Fruit fly (Drosophila melanogaster) whole organism, embryonic: ENCODE data around the gene yellow-b.
A peak's percentile ranks its signal among the peaks of the same experiment; 100 is the strongest.

Experiments
- Blimp-1 ChIP-seq: fragments of 200-800 bp; sonication (Bioruptor generic); optimal IDR thresholded peaks from 3 replicates; lab custom pipeline; 2018; ENCODE audit warnings: missing biosample characterization, missing genetic modification characterization, mild to moderate bottlenecking, moderate library complexity, missing genetic modification reagents
- BtbVII ChIP-seq: fragments of 200-800 bp; sonication (Bioruptor generic); optimal IDR thresholded peaks from 3 replicates; lab custom pipeline; 2017; ENCODE audit warnings: missing biosample characterization, mild to moderate bottlenecking, missing genetic modification characterization
- CG10147 ChIP-seq: fragments of 200-800 bp; sonication (Bioruptor generic); optimal IDR thresholded peaks from 2 replicates; lab custom pipeline; 2019; ENCODE audit warnings: missing biosample characterization, mild to moderate bottlenecking, missing genetic modification characterization, moderate library complexity
- CG10462 ChIP-seq: fragments of 200-800 bp; sonication (Bioruptor generic); optimal IDR thresholded peaks from 2 replicates; lab custom pipeline; 2016; ENCODE audit warnings: missing biosample characterization, missing genetic modification characterization
- CG12236 ChIP-seq: fragments of 200-800 bp; sonication (Bioruptor generic); optimal IDR thresholded peaks from 2 replicates; lab custom pipeline; 2016; ENCODE audit warnings: missing biosample characterization, missing genetic modification characterization
- CG15479 ChIP-seq: fragments of 200-800 bp; sonication (Bioruptor generic); optimal IDR thresholded peaks from 3 replicates; lab custom pipeline; 2019; ENCODE audit warnings: missing biosample characterization, mild to moderate bottlenecking, missing genetic modification characterization, moderate library complexity
- CG1602 ChIP-seq: fragments of 200-800 bp; sonication (Bioruptor generic); optimal IDR thresholded peaks from 3 replicates; lab custom pipeline; 2016; ENCODE audit warnings: missing biosample characterization, missing genetic modification characterization
- CG17802 ChIP-seq: fragments of 200-800 bp; sonication (Bioruptor generic); optimal IDR thresholded peaks from 2 replicates; lab custom pipeline; 2018; ENCODE audit warnings: missing biosample characterization, mild to moderate bottlenecking, missing genetic modification characterization, moderate library complexity
- CG30403 ChIP-seq: fragments of 200-800 bp; sonication (Bioruptor generic); optimal IDR thresholded peaks from 3 replicates; lab custom pipeline; 2016; ENCODE audit warnings: missing biosample characterization, missing genetic modification characterization
- CG31224 ChIP-seq: fragments of 200-800 bp; sonication (Bioruptor generic); IDR thresholded peaks from 2 replicates; pipeline ENCODE4 v1.3.6; 2022; ENCODE audit warnings: missing biosample characterization, missing genetic modification characterization
- CG3163 ChIP-seq: fragments of 200-800 bp; sonication (Bioruptor generic); optimal IDR thresholded peaks from 3 replicates; lab custom pipeline; 2016; ENCODE audit warnings: missing biosample characterization, missing genetic modification characterization
- CG7745 ChIP-seq: fragments of 200-800 bp; sonication (Bioruptor generic); optimal IDR thresholded peaks from 2 replicates; lab custom pipeline; 2018; ENCODE audit warnings: missing biosample characterization, mild to moderate bottlenecking, missing genetic modification characterization, moderate library complexity
- CG8924 ChIP-seq: fragments of 200-800 bp; optimal IDR thresholded peaks from 3 replicates; lab custom pipeline; 2019; ENCODE audit warnings: missing biosample characterization, mild to moderate bottlenecking, missing genetic modification characterization, moderate library complexity
- CG9215 ChIP-seq: fragments of 200-800 bp; sonication (Bioruptor generic); IDR thresholded peaks from 2 replicates; pipeline ENCODE4 v1.3.6; 2022; ENCODE audit warnings: missing biosample characterization, missing genetic modification characterization
- CkIIα-i1 ChIP-seq: fragments of 200-800 bp; sonication (Bioruptor generic); IDR thresholded peaks from 2 replicates; pipeline ENCODE4 v1.3.6; 2022; ENCODE audit warnings: missing biosample characterization, missing genetic modification characterization
- Dip3 ChIP-seq: fragments of 200-800 bp; sonication (Bioruptor generic); optimal IDR thresholded peaks from 3 replicates; lab custom pipeline; 2016; ENCODE audit warnings: missing biosample characterization, missing genetic modification characterization
- Elba2 ChIP-seq: fragments of 200-800 bp; sonication (Bioruptor generic); optimal IDR thresholded peaks from 3 replicates; lab custom pipeline; 2016; ENCODE audit warnings: missing biosample characterization, missing genetic modification characterization
- Gug ChIP-seq: fragments of 200-800 bp; sonication (Bioruptor generic); IDR thresholded peaks from 4 replicates; pipeline ENCODE4 v1.3.6; 2022; ENCODE audit warnings: missing biosample characterization, missing genetic modification characterization
- HHEX ChIP-seq: fragments of 200-800 bp; sonication (Bioruptor generic); optimal IDR thresholded peaks from 3 replicates; lab custom pipeline; 2017; ENCODE audit warnings: missing biosample characterization, mild to moderate bottlenecking, missing genetic modification characterization, missing genetic modification reagents
- HLH3B ChIP-seq: fragments of 200-800 bp; sonication (Bioruptor generic); IDR thresholded peaks from 2 replicates; pipeline ENCODE4 v1.3.6; 2022; ENCODE audit warnings: missing biosample characterization, missing genetic modification characterization
- Hmr ChIP-seq: fragments of 200-800 bp; sonication (Bioruptor generic); optimal IDR thresholded peaks from 3 replicates; lab custom pipeline; 2017; ENCODE audit warnings: mild to moderate bottlenecking, missing biosample characterization, missing genetic modification reagents, missing genetic modification characterization
- Hr51 ChIP-seq, 2 experiments: fragments of 200-800 bp; sonication (Bioruptor generic); optimal IDR thresholded peaks; 2 replicates in 1 of 2; 3 replicates in 1 of 2; lab custom pipeline; 2016 to 2018; ENCODE audit warnings: missing biosample characterization in 2 of 2, missing genetic modification characterization in 2 of 2, mild to moderate bottlenecking in 1 of 2, moderate library complexity in 1 of 2
- Kr ChIP-seq: fragments of 200-800 bp; sonication (Bioruptor generic); optimal IDR thresholded peaks from 2 replicates; lab custom pipeline; 2017; ENCODE audit warnings: missing biosample characterization, mild to moderate bottlenecking, missing genetic modification characterization
- Max ChIP-seq: fragments of 200-800 bp; sonication (Bioruptor generic); optimal IDR thresholded peaks from 2 replicates; lab custom pipeline; 2016; ENCODE audit warnings: missing biosample characterization, mild to moderate bottlenecking, missing genetic modification characterization
- Meics ChIP-seq: fragments of 200-800 bp; sonication (Bioruptor generic); optimal IDR thresholded peaks from 2 replicates; lab custom pipeline; 2017; ENCODE audit warnings: missing biosample characterization, mild to moderate bottlenecking, missing genetic modification characterization
- NC2β ChIP-seq: fragments of 200-800 bp; sonication (Bioruptor generic); optimal IDR thresholded peaks from 2 replicates; lab custom pipeline; 2016; ENCODE audit warnings: missing biosample characterization, missing genetic modification characterization
- Ptx1 ChIP-seq: fragments of 200-800 bp; sonication (Bioruptor generic); IDR thresholded peaks from 2 replicates; pipeline ENCODE4 v1.3.6; 2022; ENCODE audit warnings: missing biosample characterization, missing genetic modification characterization
- Spps ChIP-seq: fragments of 200-800 bp; sonication (Bioruptor generic); optimal IDR thresholded peaks from 2 replicates; lab custom pipeline; 2018; ENCODE audit warnings: missing biosample characterization, mild to moderate bottlenecking, missing genetic modification characterization
- Sry-β ChIP-seq: fragments of 200-800 bp; sonication (Bioruptor generic); optimal IDR thresholded peaks from 2 replicates; lab custom pipeline; 2018; ENCODE audit warnings: missing biosample characterization, mild to moderate bottlenecking, missing genetic modification characterization, moderate library complexity
- Xrp1 ChIP-seq: fragments of 200-800 bp; sonication (Bioruptor generic); IDR thresholded peaks from 2 replicates; pipeline ENCODE4 v1.3.6; 2022; ENCODE audit warnings: missing biosample characterization, missing genetic modification characterization
- al ChIP-seq: fragments of 200-800 bp; sonication (Bioruptor generic); IDR thresholded peaks from 2 replicates; pipeline ENCODE4 v1.3.6; 2022; ENCODE audit warnings: missing biosample characterization, missing genetic modification characterization
- aop ChIP-seq: fragments of 200-800 bp; sonication (Bioruptor generic); IDR thresholded peaks from 2 replicates; pipeline ENCODE4 v1.3.6; 2022; ENCODE audit warnings: missing biosample characterization, missing genetic modification characterization
- ap ChIP-seq: fragments of 200-800 bp; sonication (Bioruptor generic); IDR thresholded peaks from 2 replicates; pipeline ENCODE4 v1.3.6; 2022; ENCODE audit warnings: missing biosample characterization, missing genetic modification characterization
- az2 ChIP-seq: fragments of 200-800 bp; sonication (Bioruptor generic); optimal IDR thresholded peaks from 3 replicates; lab custom pipeline; 2016; ENCODE audit warnings: missing biosample characterization, missing genetic modification characterization
- bbx ChIP-seq: fragments of 200-800 bp; sonication (Bioruptor generic); IDR thresholded peaks from 2 replicates; pipeline ENCODE4 v1.3.6; 2022; ENCODE audit warnings: missing biosample characterization, missing genetic modification characterization; ENCODE audit not compliant: partially characterized antibody
- br ChIP-seq: fragments of >200 bp; optimal IDR thresholded peaks from 2 replicates; lab custom pipeline; 2017
- chif ChIP-seq, 2 experiments: fragments of 200-800 bp; sonication (Bioruptor generic); optimal IDR thresholded peaks; 3 replicates each; lab custom pipeline; 2016; ENCODE audit warnings: missing biosample characterization in 2 of 2, missing genetic modification characterization in 2 of 2
- chm ChIP-seq: fragments of 200-800 bp; sonication (Bioruptor generic); IDR thresholded peaks from 2 replicates; pipeline ENCODE4 v1.3.6; 2022; ENCODE audit warnings: missing biosample characterization, missing genetic modification characterization
- esg ChIP-seq: fragments of 200-800 bp; sonication (Bioruptor generic); conservative IDR thresholded peaks from 2 replicates; pipeline ENCODE4 v1.3.6; 2022; ENCODE audit warnings: missing biosample characterization, missing genetic modification characterization
- fd64A ChIP-seq: fragments of 200-800 bp; sonication (Bioruptor generic); optimal IDR thresholded peaks from 3 replicates; lab custom pipeline; 2018; ENCODE audit warnings: missing biosample characterization, mild to moderate bottlenecking, missing genetic modification characterization
- gt ChIP-seq: fragments of 200-800 bp; sonication (Bioruptor generic); IDR thresholded peaks from 2 replicates; pipeline ENCODE4 v1.3.6; 2022; ENCODE audit warnings: missing biosample characterization, missing genetic modification characterization
- lola ChIP-seq, 3 experiments: fragments of >200 bp in 2 of 3; fragments of 200-800 bp in 1 of 3; sonication (Bioruptor generic) in 1 of 3; optimal IDR thresholded peaks; 2 replicates each; lab custom pipeline; 2017 to 2019; ENCODE audit warnings: missing biosample characterization in 3 of 3, missing genetic modification characterization in 3 of 3, mild to moderate bottlenecking in 1 of 3, moderate library complexity in 1 of 3
- oc ChIP-seq: fragments of 200-800 bp; sonication (Bioruptor generic); optimal IDR thresholded peaks from 2 replicates; lab custom pipeline; 2018; ENCODE audit warnings: missing biosample characterization, mild to moderate bottlenecking, missing genetic modification characterization, moderate library complexity
- org-1 ChIP-seq: fragments of 200-800 bp; sonication (Bioruptor generic); optimal IDR thresholded peaks from 2 replicates; lab custom pipeline; 2017; ENCODE audit warnings: missing biosample characterization, missing genetic modification characterization
- p53 ChIP-seq: fragments of 200-800 bp; sonication (Bioruptor generic); optimal IDR thresholded peaks from 2 replicates; lab custom pipeline; 2016; ENCODE audit warnings: missing biosample characterization, missing genetic modification characterization
- pzg ChIP-seq: fragments of 200-800 bp; sonication (Bioruptor generic); optimal IDR thresholded peaks from 3 replicates; lab custom pipeline; 2018; ENCODE audit warnings: missing biosample characterization, mild to moderate bottlenecking, missing genetic modification characterization, moderate library complexity
- rib ChIP-seq: fragments of 200-800 bp; sonication (Bioruptor generic); IDR thresholded peaks from 2 replicates; pipeline ENCODE4 v1.3.6; 2022; ENCODE audit warnings: missing biosample characterization, missing genetic modification characterization
- row ChIP-seq: fragments of 200-800 bp; sonication (Bioruptor generic); IDR thresholded peaks from 3 replicates; pipeline ENCODE4 v1.3.6; 2022; ENCODE audit warnings: missing biosample characterization, missing genetic modification characterization
- salm ChIP-seq: fragments of 200-800 bp; sonication (Bioruptor generic); optimal IDR thresholded peaks from 2 replicates; lab custom pipeline; 2018; ENCODE audit warnings: missing biosample characterization, mild to moderate bottlenecking, missing genetic modification characterization
- sim ChIP-seq: fragments of 200-800 bp; sonication (Bioruptor generic); IDR thresholded peaks from 2 replicates; pipeline ENCODE4 v1.3.6; 2022; ENCODE audit warnings: missing biosample characterization, missing genetic modification characterization
- slbo ChIP-seq: fragments of 200-800 bp; sonication (Bioruptor generic); IDR thresholded peaks from 2 replicates; pipeline ENCODE4 v1.3.6; 2022; ENCODE audit warnings: missing biosample characterization, missing genetic modification characterization
- stc ChIP-seq: fragments of 200-800 bp; sonication (Bioruptor generic); IDR thresholded peaks from 2 replicates; pipeline ENCODE4 v1.3.6; 2022; ENCODE audit warnings: missing biosample characterization, missing genetic modification characterization

The yellow-b gene

dm6 chr2L:16709693-16710092 is 44.4 kb upstream of the yellow-b start (continued):
- TF ChIP-seq Ptx1 (GFP tag; lab: Robert Waterston, UW) (peak; percentile 89), az2 (peak; percentile 66), CG1602 (GFP tag; lab: Kevin White, UChicago) (peak; percentile 51), aop (GFP tag; lab: Robert Waterston, UW) (0 out of 2 replicates have a peak, but pooled peaks have one; percentile 20), CG30403 (GFP tag; lab: Kevin White, UChicago) (peak; percentile 79), CkIIα-i1 (0 out of 2 replicates have a peak, but pooled peaks have one; percentile 64), org-1 (GFP tag; lab: Kevin White, UChicago) (peak; percentile 67), bbx (GFP tag; lab: Robert Waterston, UW) (no peak), Hr51 (GFP tag; optimal IDR thresholded peaks at IDR 0.05; lab: Kevin White, UChicago) (peak in 1 of 2 experiments; percentile 85), ap (peak; percentile 63), Spps (no peak), gt (GFP tag; lab: Robert Waterston, UW) (no peak), Hmr (peak; percentile 64), CG9215 (GFP tag; lab: Robert Waterston, UW) (no peak), CG12236 (no peak), CG8924 (tag; lab: Kevin White, UChicago) (peak; percentile 82), Sry-β (GFP tag; lab: Kevin White, UChicago) (no peak), fd64A (GFP tag; lab: Kevin White, UChicago) (no peak), br (lab: Kevin White, UChicago) (no peak), CG3163 (no peak), HHEX (no peak), row (GFP tag; lab: Robert Waterston, UW) (peak; percentile 91), rib (no peak), CG15479 (no peak), sim (GFP tag; lab: Robert Waterston, UW) (peak; percentile 68; the same call in 1 of the 2 replicates), esg (peak; percentile 81), CG7745 (tag; lab: Kevin White, UChicago) (no peak), CG17802 (tag; lab: Kevin White, UChicago) (no peak), p53 (GFP tag; lab: Kevin White, UChicago) (no peak), pzg (no peak), chif (GFP tag; optimal IDR thresholded peaks at IDR 0.05; lab: Kevin White, UChicago) (peak in 1 of 2 experiments; percentile 28), HLH3B (peak; percentile 85), CG10147 (no peak), Meics (GFP tag; lab: Kevin White, UChicago) (no peak), chm (GFP tag; lab: Robert Waterston, UW) (peak; percentile 73), oc (tag; lab: Kevin White, UChicago) (peak; percentile 66), Elba2 (GFP tag; lab: Kevin White, UChicago) (no peak), Kr (GFP tag; lab: Kevin White, UChicago) (no peak), salm (tag; lab: Kevin White, UChicago) (peak; percentile 32), CG31224 (no peak), Max (GFP tag; lab: Kevin White, UChicago) (peak; percentile 20), Blimp-1 (GFP tag; lab: Kevin White, UChicago) (no peak), CG10462 (GFP tag; lab: Kevin White, UChicago) (peak; percentile 4), Dip3 (GFP tag; lab: Kevin White, UChicago) (no peak), Gug (GFP tag; lab: Robert Waterston, UW) (no peak), BtbVII (GFP tag; lab: Kevin White, UChicago) (no peak), stc (GFP tag; lab: Robert Waterston, UW) (no peak), lola (GFP tag; optimal IDR thresholded peaks at IDR 0.05; lab: Kevin White, UChicago) (peak in 1 of 3 experiments; percentile 57), Xrp1 (GFP tag; lab: Robert Waterston, UW) (no peak), NC2β (GFP tag; lab: Kevin White, UChicago) (no peak), al (GFP tag; lab: Robert Waterston, UW) (peak; percentile 48; the same call in 1 of the 2 replicates), slbo (GFP tag; lab: Robert Waterston, UW) (peak; percentile 84)
